Worm (Caenorhabditis elegans): ENCODE measurements around the gene srt-40.
"Not testable (repeated sequence)": the region's sequence is repeated elsewhere in the genome, so short reads cannot be mapped to it uniquely, and the experiment has no call there.

Gene srt-40

DNA sequence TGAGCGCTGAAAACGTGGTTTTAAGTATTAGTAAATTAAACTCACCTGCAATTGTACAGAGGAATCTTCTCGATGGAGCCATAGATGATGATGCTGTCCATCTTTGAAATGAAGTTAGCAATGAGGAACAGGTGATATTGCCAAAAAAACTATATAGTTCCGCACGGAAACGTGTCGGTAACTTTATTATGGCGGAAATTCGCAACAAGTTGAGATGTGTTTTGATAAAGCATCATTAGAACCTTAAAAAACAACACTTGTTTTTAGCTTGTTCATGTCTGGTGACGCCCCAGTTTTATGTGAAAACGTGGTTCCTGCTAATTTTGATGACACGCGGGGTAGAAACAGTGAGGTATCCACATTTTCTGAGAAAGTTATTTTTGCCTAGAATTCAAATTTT lies at the start of gene srt-40:
srt-40 (minus strand) TSS at position 101 of the 400 bp plus-strand sequence.
- TF ChIP-seq drap-1 (GFP tag; optimal IDR thresholded peaks at IDR 0.05): no peak
- no peak for TF ChIP-seq hlh-1 (tag; optimal IDR thresholded peaks at IDR 0.05)
- TF ChIP-seq ceh-43 (GFP tag; optimal IDR thresholded peaks at IDR 0.05): no peak
- TF ChIP-seq tbx-8 (GFP tag; optimal IDR thresholded peaks at IDR 0.05): no peak
- TF ChIP-seq ceh-39 (tag; optimal IDR thresholded peaks at IDR 0.05): no peak
- no peak for TF ChIP-seq nhr-237 (tag; optimal IDR thresholded peaks at IDR 0.05)
- TF ChIP-seq mab-5 (tag; optimal IDR thresholded peaks at IDR 0.05): no peak
- TF ChIP-seq mls-2 (tag; optimal IDR thresholded peaks at IDR 0.05): no peak
- no peak for TF ChIP-seq M03D4.4 (tag; optimal IDR thresholded peaks at IDR 0.05)
- TF ChIP-seq flh-1 (GFP tag; optimal IDR thresholded peaks at IDR 0.05): no peak
- no peak for TF ChIP-seq elt-3 (tag; optimal IDR thresholded peaks at IDR 0.05)
- TF ChIP-seq unc-120 (tag; optimal IDR thresholded peaks at IDR 0.05; ENCODE audit: poor library complexity, severe bottlenecking): no peak
- TF ChIP-seq zip-8 (tag; optimal IDR thresholded peaks at IDR 0.05): no peak
- TF ChIP-seq pha-4 (tag; optimal IDR thresholded peaks at IDR 0.05): no peak

- not testable (repeated sequence) for TF ChIP-seq elt-1 (tag; optimal IDR thresholded peaks at IDR 0.05; ENCODE audit: borderline replicate concordance, insufficient read depth); unc-62 (GFP tag; optimal IDR thresholded peaks at IDR 0.05); nhr-237 (tag; optimal IDR thresholded peaks at IDR 0.05)
These were observed 49.1 kb upstream of the srt-40 start, which contains the start of gene F41B5.1 for ce11 chrV:2255191-2255590. F41B5.1 (plus strand) TSS chrV:2255533.

DNA sequence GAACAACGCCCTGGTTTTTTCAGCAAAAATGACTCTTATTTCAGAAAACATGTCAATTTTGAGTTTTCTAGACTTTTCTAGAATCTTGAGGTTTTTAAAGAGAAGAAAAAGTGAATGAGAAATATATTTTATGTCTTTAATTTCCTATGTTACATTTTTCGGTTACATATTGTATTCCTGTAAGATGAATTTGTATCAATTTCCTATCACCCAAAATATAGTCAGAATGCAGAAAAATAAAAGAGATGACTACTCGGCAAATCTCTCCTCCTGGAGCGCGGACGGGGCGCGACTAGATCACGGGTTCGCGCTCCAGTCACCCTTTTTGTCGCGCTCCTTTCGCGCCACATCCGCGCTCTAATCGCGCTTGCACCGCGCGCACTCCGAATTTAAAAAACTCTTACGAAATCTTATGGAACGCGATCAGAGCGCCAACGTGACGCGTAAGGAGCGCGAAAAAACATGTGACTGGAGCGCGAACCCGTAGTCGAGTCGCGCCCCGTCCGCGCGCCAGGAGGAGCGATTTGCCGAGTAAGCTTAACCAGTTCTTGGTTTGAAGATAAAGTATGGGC lies 48.6 kb upstream of the srt-40 start, which contains the start of gene str-253:
str-253 (minus strand) TSS at position 51 of the 572 bp plus-strand sequence.
- no peak for TF ChIP-seq unc-39 (tag; optimal IDR thresholded peaks at IDR 0.05)
- TF ChIP-seq mls-2 (tag; optimal IDR thresholded peaks at IDR 0.05): no peak
- TF ChIP-seq ceh-39 (tag; optimal IDR thresholded peaks at IDR 0.05): no peak
- TF ChIP-seq ztf-11 (tag; optimal IDR thresholded peaks at IDR 0.05): no peak
- no peak for TF ChIP-seq lin-13 (tag; optimal IDR thresholded peaks at IDR 0.05)
- TF ChIP-seq ceh-43 (GFP tag; optimal IDR thresholded peaks at IDR 0.05): no peak
- no peak for TF ChIP-seq zip-8 (tag; optimal IDR thresholded peaks at IDR 0.05)
- no peak for TF ChIP-seq flh-1 (GFP tag; optimal IDR thresholded peaks at IDR 0.05)
- no peak for TF ChIP-seq drap-1 (GFP tag; optimal IDR thresholded peaks at IDR 0.05)
- TF ChIP-seq sptf-1 (tag; optimal IDR thresholded peaks at IDR 0.05): no peak
- no peak for TF ChIP-seq cnd-1 (tag; optimal IDR thresholded peaks at IDR 0.05)
- TF ChIP-seq unc-120 (tag; optimal IDR thresholded peaks at IDR 0.05; ENCODE audit: poor library complexity, severe bottlenecking): no peak
- TF ChIP-seq M03D4.4 (tag; optimal IDR thresholded peaks at IDR 0.05): no peak
- TF ChIP-seq mep-1 (tag; optimal IDR thresholded peaks at IDR 0.05): no peak
- TF ChIP-seq elt-3 (tag; optimal IDR thresholded peaks at IDR 0.05): no peak
- no peak for TF ChIP-seq nhr-12 (tag; optimal IDR thresholded peaks at IDR 0.05)
- no peak for TF ChIP-seq pha-4 (tag; optimal IDR thresholded peaks at IDR 0.05)

ce11 chrV:2251774-2252173 lies 45.7 kb upstream of the srt-40 start:
- TF ChIP-seq lin-13 (tag; optimal IDR thresholded peaks at IDR 0.05) (no peak), lsy-2 (tag; optimal IDR thresholded peaks at IDR 0.05) (no peak), ham-2 (GFP tag; optimal IDR thresholded peaks at IDR 0.05) (no peak)

- TF ChIP-seq drap-1 (GFP tag; optimal IDR thresholded peaks at IDR 0.05) (no peak), lin-32 (GFP tag; optimal IDR thresholded peaks at IDR 0.05) (no peak), cnd-1 (tag; optimal IDR thresholded peaks at IDR 0.05) (no peak), elt-3 (tag; optimal IDR thresholded peaks at IDR 0.05) (no peak), bed-3 (GFP tag; optimal IDR thresholded peaks at IDR 0.05) (no peak), unc-39 (tag; optimal IDR thresholded peaks at IDR 0.05) (no peak), mab-5 (tag; optimal IDR thresholded peaks at IDR 0.05) (no peak), sptf-1 (tag; optimal IDR thresholded peaks at IDR 0.05) (no peak), flh-1 (GFP tag; optimal IDR thresholded peaks at IDR 0.05) (no peak), M03D4.4 (tag; optimal IDR thresholded peaks at IDR 0.05) (no peak), ces-1 (GFP tag; optimal IDR thresholded peaks at IDR 0.05) (no peak), mep-1 (tag; optimal IDR thresholded peaks at IDR 0.05) (no peak), snpc-4 (tag; optimal IDR thresholded peaks at IDR 0.05) (no peak), ham-2 (GFP tag; optimal IDR thresholded peaks at IDR 0.05) (no peak), zip-8 (tag; optimal IDR thresholded peaks at IDR 0.05) (no peak)
These were observed 44.1 kb upstream of the srt-40 start, which contains the start of gene cyp-33C7 for ce11 chrV:2250126-2250590. cyp-33C7 (plus strand) TSS chrV:2250540.
